Fruit fly (Drosophila melanogaster) whole organism, embryonic: ENCODE data around the gene APP-BP1.
A peak's percentile ranks its signal among the peaks of the same experiment; 100 is the strongest.

Experiments
- Ada2b ChIP-seq: fragments of 200-800 bp; sonication (Bioruptor generic); IDR thresholded peaks from 2 replicates; pipeline ENCODE4 v1.3.6; 2022; ENCODE audit warnings: missing biosample characterization, missing genetic modification characterization
- CG10654 ChIP-seq: fragments of 200-800 bp; sonication (Bioruptor generic); optimal IDR thresholded peaks from 2 replicates; lab custom pipeline; 2016; ENCODE audit warnings: missing biosample characterization, missing genetic modification characterization
- CG10959 ChIP-seq: fragments of 200-800 bp; sonication (Bioruptor generic); IDR thresholded peaks from 2 replicates; pipeline ENCODE4 v1.3.6; 2022; ENCODE audit warnings: missing biosample characterization, missing genetic modification characterization
- CG11247 ChIP-seq: fragments of 200-800 bp; sonication (Bioruptor generic); IDR thresholded peaks from 2 replicates; pipeline ENCODE4 v1.3.6; 2022; ENCODE audit warnings: missing biosample characterization, missing genetic modification characterization
- CG11504 ChIP-seq: fragments of 200-800 bp; sonication (Bioruptor generic); optimal IDR thresholded peaks from 3 replicates; lab custom pipeline; 2019; ENCODE audit warnings: missing biosample characterization, mild to moderate bottlenecking, missing genetic modification characterization, moderate library complexity
- CG11723 ChIP-seq: fragments of 200-800 bp; sonication (Bioruptor generic); optimal IDR thresholded peaks from 2 replicates; lab custom pipeline; 2017; ENCODE audit warnings: missing biosample characterization, mild to moderate bottlenecking, missing genetic modification characterization
- CG12071 ChIP-seq: fragments of 200-800 bp; sonication (Bioruptor generic); optimal IDR thresholded peaks from 3 replicates; lab custom pipeline; 2018; ENCODE audit warnings: missing biosample characterization, mild to moderate bottlenecking, missing genetic modification characterization
- CG14050 ChIP-seq: fragments of 200-800 bp; sonication (Bioruptor generic); IDR thresholded peaks from 3 replicates; pipeline ENCODE4 v1.3.6; 2022; ENCODE audit warnings: missing biosample characterization, missing genetic modification characterization
- CG15269 ChIP-seq: fragments of 200-800 bp; sonication (Bioruptor generic); optimal IDR thresholded peaks from 2 replicates; lab custom pipeline; 2018; ENCODE audit warnings: missing biosample characterization, mild to moderate bottlenecking, missing genetic modification characterization, moderate library complexity
- CG17568 ChIP-seq: fragments of 200-800 bp; sonication (Bioruptor generic); optimal IDR thresholded peaks from 2 replicates; lab custom pipeline; 2018; ENCODE audit warnings: missing biosample characterization, mild to moderate bottlenecking, missing genetic modification characterization, moderate library complexity
- CG3163 ChIP-seq: fragments of 200-800 bp; sonication (Bioruptor generic); optimal IDR thresholded peaks from 3 replicates; lab custom pipeline; 2016; ENCODE audit warnings: missing biosample characterization, missing genetic modification characterization
- CG32767 ChIP-seq: fragments of 200-800 bp; sonication (Bioruptor generic); IDR thresholded peaks from 2 replicates; pipeline ENCODE4 v1.3.6; 2022; ENCODE audit warnings: missing biosample characterization, missing genetic modification characterization
- CG34422 ChIP-seq: fragments of 200-800 bp; sonication (Bioruptor generic); IDR thresholded peaks from 3 replicates; pipeline ENCODE4 v1.3.6; 2022; ENCODE audit warnings: missing biosample characterization, missing genetic modification characterization
- CG4328 ChIP-seq: fragments of 200-800 bp; sonication (Bioruptor generic); optimal IDR thresholded peaks from 3 replicates; lab custom pipeline; 2017; ENCODE audit warnings: missing biosample characterization, missing genetic modification reagents, missing genetic modification characterization
- CG4730 ChIP-seq: fragments of 200-800 bp; sonication (Bioruptor generic); IDR thresholded peaks from 2 replicates; pipeline ENCODE4 v1.3.6; 2022; ENCODE audit warnings: missing biosample characterization, missing genetic modification characterization
- CG6683 ChIP-seq: fragments of 200-800 bp; sonication (Bioruptor generic); optimal IDR thresholded peaks from 2 replicates; lab custom pipeline; 2017; ENCODE audit warnings: missing biosample characterization, mild to moderate bottlenecking, missing genetic modification characterization, missing genetic modification reagents
- CG8281 ChIP-seq: fragments of 200-800 bp; sonication (Bioruptor generic); optimal IDR thresholded peaks from 2 replicates; lab custom pipeline; 2018; ENCODE audit warnings: missing biosample characterization, mild to moderate bottlenecking, missing genetic modification characterization, moderate library complexity
- CG8765 ChIP-seq: fragments of 200-800 bp; sonication (Bioruptor generic); IDR thresholded peaks from 2 replicates; pipeline ENCODE4 v1.3.6; 2022; ENCODE audit warnings: missing biosample characterization, missing genetic modification characterization
- CG8924 ChIP-seq: fragments of 200-800 bp; optimal IDR thresholded peaks from 3 replicates; lab custom pipeline; 2019; ENCODE audit warnings: missing biosample characterization, mild to moderate bottlenecking, missing genetic modification characterization, moderate library complexity
- CG9876 ChIP-seq: fragments of 200-800 bp; sonication (Bioruptor generic); optimal IDR thresholded peaks from 2 replicates; lab custom pipeline; 2016; ENCODE audit warnings: missing biosample characterization, missing genetic modification characterization
- CrebB ChIP-seq: fragments of 200-800 bp; sonication (Bioruptor generic); optimal IDR thresholded peaks from 3 replicates; lab custom pipeline; 2018; ENCODE audit warnings: missing biosample characterization, mild to moderate bottlenecking, missing genetic modification characterization
- D19B ChIP-seq: fragments of 200-800 bp; sonication (Bioruptor generic); optimal IDR thresholded peaks from 2 replicates; lab custom pipeline; 2017; ENCODE audit warnings: missing biosample characterization, mild to moderate bottlenecking, missing genetic modification characterization
- Dbx ChIP-seq: fragments of 200-800 bp; sonication (Bioruptor generic); IDR thresholded peaks from 3 replicates; pipeline ENCODE4 v1.3.6; 2022; ENCODE audit warnings: missing biosample characterization, missing genetic modification characterization
- Deaf1 ChIP-seq: fragments of 200-800 bp; optimal IDR thresholded peaks from 3 replicates; lab custom pipeline; 2019; ENCODE audit warnings: missing biosample characterization, mild to moderate bottlenecking, missing genetic modification characterization, moderate library complexity
- Doc2 ChIP-seq: fragments of 200-800 bp; sonication (Bioruptor generic); IDR thresholded peaks from 2 replicates; pipeline ENCODE4 v1.3.6; 2022; ENCODE audit warnings: missing biosample characterization, missing genetic modification characterization
- Doc3 ChIP-seq: fragments of 200-800 bp; sonication (Bioruptor generic); IDR thresholded peaks from 3 replicates; pipeline ENCODE4 v1.3.6; 2022; ENCODE audit warnings: missing biosample characterization, missing genetic modification characterization; ENCODE audit not compliant: partially characterized antibody
- E2f2 ChIP-seq: fragments of 200-800 bp; sonication (Bioruptor generic); IDR thresholded peaks from 2 replicates; pipeline ENCODE4 v1.3.6; 2022; ENCODE audit warnings: missing biosample characterization, missing genetic modification characterization
- Gsc ChIP-seq: fragments of 200-800 bp; sonication (Bioruptor generic); IDR thresholded peaks from 2 replicates; pipeline ENCODE4 v1.3.6; 2022; ENCODE audit warnings: missing biosample characterization, missing genetic modification characterization
- HmgZ ChIP-seq: fragments of 200-800 bp; sonication (Bioruptor generic); optimal IDR thresholded peaks from 2 replicates; lab custom pipeline; 2018; ENCODE audit warnings: missing biosample characterization, mild to moderate bottlenecking, missing genetic modification characterization
- Jarid2 ChIP-seq: fragments of 200-800 bp; sonication (Bioruptor generic); optimal IDR thresholded peaks from 3 replicates; lab custom pipeline; 2017; ENCODE audit warnings: mild to moderate bottlenecking, missing biosample characterization, missing genetic modification reagents, missing genetic modification characterization
- NFAT ChIP-seq: fragments of 200-800 bp; sonication (Bioruptor generic); IDR thresholded peaks from 2 replicates; pipeline ENCODE4 v1.3.6; 2022; ENCODE audit warnings: missing biosample characterization, missing genetic modification characterization
- Nf-YB ChIP-seq: fragments of 200-800 bp; sonication (Bioruptor generic); optimal IDR thresholded peaks from 3 replicates; lab custom pipeline; 2019; ENCODE audit warnings: missing biosample characterization, mild to moderate bottlenecking, missing genetic modification characterization, moderate library complexity
- Trl ChIP-seq, 3 experiments: fragments of >200 bp in 2 of 3; fragments of 200-800 bp in 1 of 3; sonication (Bioruptor generic) in 1 of 3; optimal IDR thresholded peaks; 2 replicates in 1 of 3; 3 replicates in 2 of 3; lab custom pipeline; 2016 to 2017; ENCODE audit warnings: missing biosample characterization in 1 of 3, missing genetic modification characterization in 1 of 3
- Usf ChIP-seq: fragments of 200-800 bp; sonication (Bioruptor generic); optimal IDR thresholded peaks from 2 replicates; lab custom pipeline; 2017; ENCODE audit warnings: missing genotype, missing biosample characterization, missing genetic modification characterization
- YL-1 ChIP-seq: fragments of 200-800 bp; sonication (Bioruptor generic); optimal IDR thresholded peaks from 3 replicates; lab custom pipeline; 2017; ENCODE audit warnings: missing biosample characterization, mild to moderate bottlenecking, missing genetic modification characterization
- bcd ChIP-seq: fragments of 200-800 bp; sonication (Bioruptor generic); optimal IDR thresholded peaks from 2 replicates; lab custom pipeline; 2017; ENCODE audit warnings: missing biosample characterization, mild to moderate bottlenecking, missing genetic modification characterization
- bowl ChIP-seq: fragments of 200-800 bp; sonication (Bioruptor generic); IDR thresholded peaks from 2 replicates; pipeline ENCODE4 v1.3.6; 2022; ENCODE audit warnings: missing biosample characterization, missing genetic modification characterization
- chm ChIP-seq: fragments of 200-800 bp; sonication (Bioruptor generic); IDR thresholded peaks from 2 replicates; pipeline ENCODE4 v1.3.6; 2022; ENCODE audit warnings: missing biosample characterization, missing genetic modification characterization
- da ChIP-seq: fragments of 200-800 bp; sonication (Bioruptor generic); optimal IDR thresholded peaks from 2 replicates; lab custom pipeline; 2016; ENCODE audit warnings: missing biosample characterization, missing genetic modification characterization
- dmrt99B ChIP-seq: fragments of 200-800 bp; sonication (Bioruptor generic); optimal IDR thresholded peaks from 2 replicates; lab custom pipeline; 2018; ENCODE audit warnings: missing biosample characterization, mild to moderate bottlenecking, missing genetic modification characterization, moderate library complexity
- fd102C ChIP-seq: fragments of 200-800 bp; sonication (Bioruptor generic); optimal IDR thresholded peaks from 2 replicates; lab custom pipeline; 2018; ENCODE audit warnings: missing biosample characterization, mild to moderate bottlenecking, missing genetic modification characterization, moderate library complexity
- fd3F ChIP-seq: fragments of 200-800 bp; sonication (Bioruptor generic); optimal IDR thresholded peaks from 2 replicates; lab custom pipeline; 2018; ENCODE audit warnings: missing biosample characterization, mild to moderate bottlenecking, missing genetic modification characterization, moderate library complexity
- fd64A ChIP-seq: fragments of 200-800 bp; sonication (Bioruptor generic); optimal IDR thresholded peaks from 3 replicates; lab custom pipeline; 2018; ENCODE audit warnings: missing biosample characterization, mild to moderate bottlenecking, missing genetic modification characterization
- kay ChIP-seq: fragments of 200-800 bp; sonication (Bioruptor generic); optimal IDR thresholded peaks from 2 replicates; lab custom pipeline; 2016; ENCODE audit warnings: missing biosample characterization, missing genetic modification characterization
- lmd ChIP-seq: fragments of 200-800 bp; sonication (Bioruptor generic); IDR thresholded peaks from 2 replicates; pipeline ENCODE4 v1.3.6; 2022; ENCODE audit warnings: missing biosample characterization, missing genetic modification characterization
- nerfin-2 ChIP-seq: fragments of 200-800 bp; sonication (Bioruptor generic); IDR thresholded peaks from 2 replicates; pipeline ENCODE4 v1.3.6; 2022; ENCODE audit warnings: missing biosample characterization, missing genetic modification characterization; ENCODE audit not compliant: partially characterized antibody
- pfk ChIP-seq: fragments of 200-800 bp; sonication (Bioruptor generic); optimal IDR thresholded peaks from 2 replicates; lab custom pipeline; 2018; ENCODE audit warnings: missing biosample characterization, mild to moderate bottlenecking, missing genetic modification characterization, moderate library complexity
- tgo ChIP-seq: fragments of 200-800 bp; sonication (Bioruptor generic); IDR thresholded peaks from 3 replicates; pipeline ENCODE4 v1.3.6; 2022; ENCODE audit warnings: missing biosample characterization, missing genetic modification characterization
- zen ChIP-seq: fragments of 200-800 bp; sonication (Bioruptor generic); optimal IDR thresholded peaks from 3 replicates; lab custom pipeline; 2018; ENCODE audit warnings: missing biosample characterization, mild to moderate bottlenecking, missing genetic modification characterization, moderate library complexity

The APP-BP1 gene

dm6 chr3L:11089805-11090440 lies 8.3 kb upstream of the APP-BP1 start (continued):
- TF ChIP-seq Doc3 (GFP tag; lab: Robert Waterston, UW) (no peak), fd64A (peak; percentile 45), kay (peak; percentile 90), E2f2 (GFP tag; lab: Robert Waterston, UW) (peak; percentile 72), da (GFP tag; lab: Kevin White, UChicago) (peak; percentile 67), bcd (peak; percentile 88), CrebB (tag; lab: Kevin White, UChicago) (peak; percentile 26), CG4328 (peak; percentile 44), lmd (GFP tag; lab: Robert Waterston, UW) (peak; percentile 84; the same call in 1 of the 2 replicates), fd102C (GFP tag; lab: Kevin White, UChicago) (peak; percentile 93), NFAT (no peak), CG4730 (GFP tag; lab: Robert Waterston, UW) (peak; percentile 49), CG11247 (GFP tag; lab: Robert Waterston, UW) (peak; percentile 58; the same call in 1 of the 2 replicates), Deaf1 (tag; lab: Kevin White, UChicago) (peak; percentile 77), Doc2 (peak; percentile 49; the same call in 1 of the 2 replicates), bowl (GFP tag; lab: Robert Waterston, UW) (no peak), CG17568 (peak; percentile 77), chm (GFP tag; lab: Robert Waterston, UW) (peak; percentile 94; the same call in 1 of the 2 replicates), CG15269 (tag; lab: Kevin White, UChicago) (peak; percentile 95), YL-1 (GFP tag; lab: Kevin White, UChicago) (peak; percentile 81), CG8924 (tag; lab: Kevin White, UChicago) (peak; percentile 97), CG8765 (GFP tag; lab: Robert Waterston, UW) (peak; percentile 50), Usf (GFP tag; lab: Kevin White, UChicago) (peak; percentile 56), Ada2b (GFP tag; lab: Robert Waterston, UW) (peak; percentile 82), CG11504 (tag; lab: Kevin White, UChicago) (peak; percentile 96), tgo (GFP tag; lab: Robert Waterston, UW) (peak; percentile 83; the same call in 2 of the 3 replicates), HmgZ (tag; lab: Kevin White, UChicago) (peak; percentile 77), dmrt99B (tag; lab: Kevin White, UChicago) (peak; percentile 94), CG34422 (peak; percentile 74), Trl (optimal IDR thresholded peaks at IDR 0.05; lab: Kevin White, UChicago) (no peak), Trl (GFP tag; optimal IDR thresholded peaks at IDR 0.05; lab: Kevin White, UChicago) (peak; percentile 81), CG9876 (peak; percentile 23), Gsc (GFP tag; lab: Robert Waterston, UW) (peak; percentile 44; the same call in 1 of the 2 replicates), CG32767 (peak; percentile 74), Dbx (GFP tag; lab: Robert Waterston, UW) (peak; percentile 53; the same call in 1 of the 3 replicates), CG3163 (GFP tag; lab: Kevin White, UChicago) (peak; percentile 59), D19B (GFP tag; lab: Kevin White, UChicago) (peak; percentile 62), fd3F (GFP tag; lab: Kevin White, UChicago) (peak; percentile 75), Nf-YB (GFP tag; lab: Kevin White, UChicago) (peak; percentile 83), CG6683 (GFP tag; lab: Kevin White, UChicago) (peak; percentile 82), CG10959 (GFP tag; lab: Robert Waterston, UW) (peak; percentile 83), Jarid2 (GFP tag; lab: Kevin White, UChicago) (peak; percentile 75), pfk (GFP tag; lab: Kevin White, UChicago) (peak; percentile 30), CG10654 (GFP tag; lab: Kevin White, UChicago) (peak; percentile 52), CG11723 (GFP tag; lab: Kevin White, UChicago) (peak; percentile 91), CG14050 (peak; percentile 35; the same call in 2 of the 3 replicates), zen (tag; lab: Kevin White, UChicago) (peak; percentile 47), CG8281 (peak; percentile 66), nerfin-2 (GFP tag; lab: Robert Waterston, UW) (no peak), CG12071 (GFP tag; lab: Kevin White, UChicago) (peak; percentile 74)
